Worm (Caenorhabditis elegans) whole organism, late embryonic: ENCODE measurements around the gene syx-3.

Experiments
- C08G9.2 ChIP-seq: sonication (generic microtip); optimal IDR thresholded peaks from 2 replicates; lab custom pipeline; 2016; ENCODE audit warnings: mild to moderate bottlenecking, missing genetic modification characterization, moderate library complexity, missing compliant biosample characterization
- F13H6.1 ChIP-seq: sonication (generic microtip); optimal IDR thresholded peaks from 2 replicates; lab custom pipeline; 2016; ENCODE audit warnings: missing genetic modification characterization, missing compliant biosample characterization
- K09A11.1 ChIP-seq: sonication (generic microtip); optimal IDR thresholded peaks from 2 replicates; lab custom pipeline; 2017; ENCODE audit warnings: antibody characterized with exemption, mild to moderate bottlenecking, missing genetic modification characterization, missing compliant biosample characterization; ENCODE audit not compliant: insufficient read depth
- T23F11.4 ChIP-seq: fragments of 200-800 bp; sonication (Bioruptor generic); optimal IDR thresholded peaks from 2 replicates; lab custom pipeline; 2018; ENCODE audit warnings: mild to moderate bottlenecking, missing genetic modification characterization, missing compliant biosample characterization
- Y22D7AL.16 ChIP-seq: sonication (generic microtip); optimal IDR thresholded peaks from 2 replicates; lab custom pipeline; 2016; ENCODE audit warnings: missing genetic modification characterization, missing compliant biosample characterization
- ahr-1 ChIP-seq: sonication (generic microtip); optimal IDR thresholded peaks from 2 replicates; lab custom pipeline; 2016; ENCODE audit warnings: missing genetic modification characterization, missing compliant biosample characterization
- ceh-14 ChIP-seq: sonication (generic microtip); optimal IDR thresholded peaks from 2 replicates; lab custom pipeline; 2016; ENCODE audit warnings: missing genotype, missing genetic modification characterization, missing compliant biosample characterization
- ceh-18 ChIP-seq: sonication (generic microtip); optimal IDR thresholded peaks from 2 replicates; lab custom pipeline; 2016; ENCODE audit warnings: missing genetic modification characterization, missing compliant biosample characterization
- ceh-19 ChIP-seq: fragments of 200-800 bp; sonication (Bioruptor generic); optimal IDR thresholded peaks from 2 replicates; lab custom pipeline; 2018; ENCODE audit warnings: mild to moderate bottlenecking, missing genetic modification characterization, missing compliant biosample characterization
- ceh-2 ChIP-seq: sonication (generic microtip); optimal IDR thresholded peaks from 2 replicates; lab custom pipeline; 2016; ENCODE audit warnings: missing genotype, missing genetic modification characterization, missing compliant biosample characterization
- ceh-31 ChIP-seq: sonication (generic microtip); optimal IDR thresholded peaks from 2 replicates; lab custom pipeline; 2016; ENCODE audit warnings: missing genetic modification characterization, missing compliant biosample characterization
- ceh-45 ChIP-seq: fragments of 200-800 bp; sonication (Bioruptor generic); IDR thresholded peaks from 2 replicates; pipeline ENCODE4 v1.3.6; 2022; ENCODE audit warnings: missing genetic modification reagents, missing genetic modification characterization, missing compliant biosample characterization
- ceh-6 ChIP-seq: fragments of 200-800 bp; sonication (Bioruptor generic); optimal IDR thresholded peaks from 2 replicates; lab custom pipeline; 2018; ENCODE audit warnings: mild to moderate bottlenecking, missing genetic modification characterization, missing compliant biosample characterization
- ceh-9 ChIP-seq: sonication (generic microtip); optimal IDR thresholded peaks from 2 replicates; lab custom pipeline; 2016; ENCODE audit warnings: mild to moderate bottlenecking, missing genetic modification characterization, inconsistent platforms, missing compliant biosample characterization
- dmd-4 ChIP-seq: sonication (generic microtip); optimal IDR thresholded peaks from 2 replicates; lab custom pipeline; 2016; ENCODE audit warnings: borderline replicate concordance, missing genetic modification characterization, missing compliant biosample characterization
- dve-1 ChIP-seq: sonication (generic microtip); optimal IDR thresholded peaks from 2 replicates; lab custom pipeline; 2017; ENCODE audit warnings: antibody characterized with exemption, mild to moderate bottlenecking, missing genetic modification characterization, missing compliant biosample characterization
- elt-2 ChIP-seq: sonication (generic microtip); optimal IDR thresholded peaks from 2 replicates; lab custom pipeline; 2016; ENCODE audit warnings: missing genetic modification reagents, missing genetic modification characterization, missing compliant biosample characterization
- eyg-1 ChIP-seq: sonication (generic microtip); optimal IDR thresholded peaks from 2 replicates; lab custom pipeline; 2016; ENCODE audit warnings: missing genotype, missing genetic modification characterization, missing compliant biosample characterization
- gmeb-2 ChIP-seq: sonication (generic microtip); optimal IDR thresholded peaks from 2 replicates; lab custom pipeline; 2016; ENCODE audit warnings: missing genetic modification characterization, inconsistent platforms, missing compliant biosample characterization
- hlh-13 ChIP-seq: fragments of 200-800 bp; sonication (Bioruptor generic); optimal IDR thresholded peaks from 2 replicates; lab custom pipeline; 2018; ENCODE audit warnings: mild to moderate bottlenecking, missing genetic modification characterization, missing compliant biosample characterization
- hlh-6 ChIP-seq: sonication (generic microtip); optimal IDR thresholded peaks from 2 replicates; lab custom pipeline; 2016; ENCODE audit warnings: missing genotype, missing genetic modification characterization, missing compliant biosample characterization
- lin-11 ChIP-seq: fragments of 200-800 bp; sonication (Bioruptor generic); optimal IDR thresholded peaks from 2 replicates; lab custom pipeline; 2018; ENCODE audit warnings: mild to moderate bottlenecking, missing genetic modification characterization, missing compliant biosample characterization
- nfya-1 ChIP-seq: sonication (generic microtip); optimal IDR thresholded peaks from 2 replicates; lab custom pipeline; 2017; ENCODE audit warnings: missing genetic modification characterization, mild to moderate bottlenecking, missing compliant biosample characterization, antibody characterized with exemption, moderate library complexity
- nhr-11 ChIP-seq: fragments of 150-350 bp; optimal IDR thresholded peaks from 2 replicates; lab custom pipeline; 2014; ENCODE audit warnings: missing biosample characterization, missing genetic modification characterization
- npax-4 ChIP-seq: sonication (generic microtip); optimal IDR thresholded peaks from 2 replicates; lab custom pipeline; 2016; ENCODE audit warnings: missing genetic modification characterization, missing compliant biosample characterization
- pat-9 ChIP-seq: fragments of 200-800 bp; sonication (Bioruptor generic); optimal IDR thresholded peaks from 2 replicates; lab custom pipeline; 2018; ENCODE audit warnings: mild to moderate bottlenecking, missing genetic modification characterization, moderate library complexity, missing compliant biosample characterization
- pax-1 ChIP-seq: fragments of 150-350 bp; optimal IDR thresholded peaks from 2 replicates; lab custom pipeline; 2014; ENCODE audit warnings: missing biosample characterization, missing genetic modification characterization
- pha-2 ChIP-seq: sonication (generic microtip); optimal IDR thresholded peaks from 2 replicates; lab custom pipeline; 2017; ENCODE audit warnings: mild to moderate bottlenecking, missing genetic modification characterization, missing compliant biosample characterization
- pha-4 ChIP-seq: fragments of 150-350 bp; optimal IDR thresholded peaks from 2 replicates; lab custom pipeline; 2018; ENCODE audit warnings: missing biosample characterization, missing genetic modification reagents, missing genetic modification characterization
- pqm-1 ChIP-seq: sonication (generic microtip); optimal IDR thresholded peaks from 2 replicates; lab custom pipeline; 2016; ENCODE audit warnings: missing genetic modification characterization, missing compliant biosample characterization
- pros-1 ChIP-seq: fragments of 150-350 bp; optimal IDR thresholded peaks from 2 replicates; lab custom pipeline; 2014; ENCODE audit warnings: missing biosample characterization, missing genetic modification reagents, missing genetic modification characterization
- ref-2 ChIP-seq: sonication (generic microtip); optimal IDR thresholded peaks from 2 replicates; lab custom pipeline; 2016; ENCODE audit warnings: missing genetic modification characterization, missing compliant biosample characterization
- sdc-2 ChIP-seq: sonication (generic microtip); optimal IDR thresholded peaks from 2 replicates; lab custom pipeline; 2016; ENCODE audit warnings: missing genotype, missing genetic modification characterization, missing compliant biosample characterization
- sox-2 ChIP-seq: fragments of 200-800 bp; sonication (Bioruptor generic); IDR thresholded peaks from 2 replicates; pipeline ENCODE4 v1.3.6; 2022; ENCODE audit warnings: missing genetic modification reagents, missing genetic modification characterization, missing compliant biosample characterization
- sox-4 ChIP-seq: sonication (generic microtip); optimal IDR thresholded peaks from 2 replicates; lab custom pipeline; 2017; ENCODE audit warnings: mild to moderate bottlenecking, missing genetic modification characterization, inconsistent platforms, missing compliant biosample characterization
- tbx-2 ChIP-seq: sonication (generic microtip); optimal IDR thresholded peaks from 2 replicates; lab custom pipeline; 2016; ENCODE audit warnings: missing genetic modification characterization, missing compliant biosample characterization
- tbx-7 ChIP-seq: sonication (generic microtip); optimal IDR thresholded peaks from 2 replicates; lab custom pipeline; 2016; ENCODE audit warnings: missing genotype, missing genetic modification characterization, missing compliant biosample characterization
- ttx-3 ChIP-seq: sonication (generic microtip); optimal IDR thresholded peaks from 2 replicates; lab custom pipeline; 2016; ENCODE audit warnings: missing genetic modification reagents, missing genetic modification characterization, missing compliant biosample characterization
- unc-42 ChIP-seq: sonication (generic microtip); optimal IDR thresholded peaks from 2 replicates; lab custom pipeline; 2016; ENCODE audit warnings: missing genotype, missing genetic modification characterization, missing compliant biosample characterization
- zip-5 ChIP-seq: sonication (generic microtip); optimal IDR thresholded peaks from 2 replicates; lab custom pipeline; 2016; ENCODE audit warnings: missing genetic modification characterization, missing compliant biosample characterization
- ztf-16 ChIP-seq: sonication (generic microtip); optimal IDR thresholded peaks from 2 replicates; lab custom pipeline; 2017; ENCODE audit warnings: missing genetic modification characterization, missing compliant biosample characterization

Gene syx-3

ce11 chrX:5342007-5342406, 6.9 kb upstream of the syx-3 start, which contains the start of gene C26B9.7:
C26B9.7 (plus strand) TSS chrX:5342307.
- no peak for TF ChIP-seq ceh-6 (GFP tag; lab: Kevin White, UChicago)
- TF ChIP-seq T23F11.4 (GFP tag; lab: Kevin White, UChicago) = no peak
- TF ChIP-seq tbx-7 = no peak
- no peak for TF ChIP-seq nhr-11
- TF ChIP-seq ztf-16 (tag; lab: Kevin White, UChicago) = no peak

ce11 chrX:5344287-5344686, 4.6 kb upstream of the syx-3 start, which contains the start of gene C26B9.1:
C26B9.1 (plus strand) TSS chrX:5344587.
- TF ChIP-seq ceh-45 (GFP tag; lab: Robert Waterston, UW) = no peak
- no peak for TF ChIP-seq C08G9.2 (tag; lab: Kevin White, UChicago)
- no peak for TF ChIP-seq tbx-2
- no peak for TF ChIP-seq lin-11 (tag; lab: Kevin White, UChicago)
- TF ChIP-seq zip-5 (tag; lab: Kevin White, UChicago) = no peak
- no peak for TF ChIP-seq ttx-3
- no peak for TF ChIP-seq npax-4 (tag; lab: Kevin White, UChicago)
- no peak for TF ChIP-seq tbx-7
- TF ChIP-seq ahr-1 = no peak
- no peak for TF ChIP-seq pros-1
- no peak for TF ChIP-seq ceh-18 (tag; lab: Kevin White, UChicago)
- TF ChIP-seq eyg-1 (tag; lab: Kevin White, UChicago) = no peak
- no peak for TF ChIP-seq ref-2 (tag; lab: Kevin White, UChicago)
- no peak for TF ChIP-seq Y22D7AL.16 (tag; lab: Kevin White, UChicago)
- TF ChIP-seq ceh-31 = no peak
- no peak for TF ChIP-seq K09A11.1 (tag; lab: Kevin White, UChicago)
- no peak for TF ChIP-seq hlh-13 (GFP tag; lab: Kevin White, UChicago)

- TF ChIP-seq ceh-31 = no peak
Measured at ce11 chrX:5346303-5346702, 2.6 kb upstream of the syx-3 start.

DNA sequence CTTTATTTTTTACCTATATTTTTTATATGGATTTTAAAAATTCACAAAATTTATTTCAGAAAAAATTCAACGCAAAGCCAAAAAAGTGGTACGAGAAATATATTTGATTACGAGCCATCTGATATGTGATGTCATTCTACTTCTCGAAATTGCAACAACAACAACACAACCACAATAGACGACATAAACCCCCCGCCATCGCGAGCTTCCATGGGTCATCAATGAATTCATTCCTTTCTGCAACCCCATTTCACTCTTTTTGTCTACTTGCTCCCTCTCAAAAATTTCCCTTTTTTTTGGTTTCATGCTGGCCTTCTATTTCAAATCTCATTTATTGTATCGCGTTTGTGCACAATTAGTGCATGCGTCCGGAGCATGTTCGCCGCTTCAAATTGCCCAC, 1.0 kb upstream of the syx-3 start:
- TF ChIP-seq pha-4 = no peak
- TF ChIP-seq C08G9.2 (tag; lab: Kevin White, UChicago) = no peak
- TF ChIP-seq ceh-2 (tag; lab: Kevin White, UChicago) = no peak
- TF ChIP-seq K09A11.1 (tag; lab: Kevin White, UChicago) = no peak
- no peak for TF ChIP-seq sox-2 (GFP tag; lab: Robert Waterston, UW)
- TF ChIP-seq ztf-16 (tag; lab: Kevin White, UChicago) = no peak
- TF ChIP-seq lin-11 (tag; lab: Kevin White, UChicago) = no peak
- no peak for TF ChIP-seq eyg-1 (tag; lab: Kevin White, UChicago)
- no peak for TF ChIP-seq pax-1 (tag; lab: Kevin White, UChicago)
- no peak for TF ChIP-seq ceh-19 (GFP tag; lab: Kevin White, UChicago)
- TF ChIP-seq gmeb-2 = no peak
- TF ChIP-seq sdc-2 (tag; lab: Kevin White, UChicago) = no peak
- TF ChIP-seq ref-2 (tag; lab: Kevin White, UChicago) = no peak
- no peak for TF ChIP-seq pat-9 (tag; lab: Kevin White, UChicago)
- no peak for TF ChIP-seq pqm-1 (tag; lab: Kevin White, UChicago)
- TF ChIP-seq, all 69 proteins: peak for 0

DNA sequence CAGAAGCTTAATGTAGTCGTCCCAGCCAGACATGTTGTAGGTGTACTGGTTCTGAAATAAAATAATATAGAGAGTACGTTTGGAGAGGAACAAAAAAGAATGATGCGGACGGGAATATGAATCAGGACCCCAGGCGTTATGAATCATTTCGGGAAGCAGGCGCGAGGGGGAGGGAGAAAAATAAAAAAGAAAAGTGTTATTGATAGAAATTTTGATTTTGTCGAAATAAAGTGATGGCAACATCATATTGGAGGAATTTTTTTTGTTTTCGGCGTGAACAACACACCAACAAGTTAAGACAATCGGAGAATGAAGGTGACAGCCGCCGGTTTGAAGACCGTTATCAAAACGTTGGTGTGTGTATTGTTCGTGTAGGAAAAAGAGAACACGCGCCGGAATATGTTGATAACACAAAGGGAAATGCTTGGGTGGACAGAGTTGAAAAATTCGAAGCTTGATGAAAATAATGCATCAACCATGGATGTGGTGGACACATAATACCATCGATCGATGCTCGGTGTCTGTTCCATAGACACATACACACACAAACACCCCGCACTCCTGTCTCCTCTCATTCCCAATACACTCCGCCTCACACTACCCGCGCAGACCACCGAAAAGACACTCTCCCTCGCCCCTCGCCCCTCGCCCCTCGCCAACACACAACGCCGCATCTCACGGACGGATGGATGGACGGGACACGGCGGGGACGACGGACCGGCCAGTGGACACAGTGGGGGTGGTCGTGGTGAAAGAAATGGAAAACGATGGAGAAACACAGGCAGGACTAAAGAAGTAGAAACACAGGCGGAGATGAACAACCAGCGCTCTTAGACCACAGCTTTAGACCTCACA, 5.4 kb downstream of the syx-3 start, which contains the start of gene pfn-2:
TSS of gene pfn-2 (minus strand) at position 51 of the 855 bp plus-strand sequence.
- TF ChIP-seq T23F11.4 (GFP tag; lab: Kevin White, UChicago) (no peak), tbx-2 (peak; percentile 20), hlh-6 (tag; lab: Kevin White, UChicago) (peak; percentile 9), F13H6.1 (tag; lab: Kevin White, UChicago) (peak; percentile 32), sox-4 (peak; percentile 20), dmd-4 (tag; lab: Kevin White, UChicago) (peak; percentile 18), ceh-6 (GFP tag; lab: Kevin White, UChicago) (peak; percentile 48), elt-2 (no peak), ceh-31 (peak; percentile 62), unc-42 (tag; lab: Kevin White, UChicago) (no peak), pha-2 (tag; lab: Kevin White, UChicago) (no peak), ceh-19 (GFP tag; lab: Kevin White, UChicago) (peak; percentile 66), zip-5 (tag; lab: Kevin White, UChicago) (no peak), nfya-1 (peak; percentile 10), C08G9.2 (tag; lab: Kevin White, UChicago) (peak; percentile 52), dve-1 (tag; lab: Kevin White, UChicago) (no peak), ceh-2 (tag; lab: Kevin White, UChicago) (peak; percentile 50), pat-9 (tag; lab: Kevin White, UChicago) (peak; percentile 45), ceh-14 (peak; percentile 38), ceh-9 (tag; lab: Kevin White, UChicago) (peak; percentile 18), sdc-2 (tag; lab: Kevin White, UChicago) (peak; percentile 27)
